Fruit fly (Drosophila melanogaster): ENCODE measurements around the gene CG12716.

CG12716 gene

DNA sequence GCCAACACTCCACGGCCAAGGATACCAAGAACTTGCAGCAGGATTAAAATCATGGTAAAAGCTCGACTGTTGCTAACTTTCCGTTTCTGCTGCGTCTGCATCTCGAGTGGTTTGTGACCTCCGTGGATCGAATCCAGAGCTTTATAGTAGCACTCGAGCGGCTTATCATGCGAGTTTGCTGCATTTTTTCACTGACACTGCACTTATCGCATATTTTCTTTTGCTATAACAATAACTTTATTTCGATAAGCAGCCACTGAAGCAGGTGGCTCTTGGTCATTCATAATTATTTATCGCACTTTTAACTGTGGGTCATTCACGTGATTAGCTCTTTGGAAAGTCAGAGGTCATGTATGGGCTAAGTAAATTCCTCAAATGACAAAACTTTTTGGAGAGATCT, at the start of gene CG12716:
Gene CG12716 (minus strand): TSS at position 101 of the 400 bp plus-strand sequence.
- TF ChIP-seq otp (GFP tag; IDR thresholded peaks at IDR 0.05) (no peak), B-H1 (GFP tag; IDR thresholded peaks at IDR 0.05) (no peak), Pdp1 (GFP tag; optimal IDR thresholded peaks at IDR 0.05) (no peak), Nf-YB (GFP tag; optimal IDR thresholded peaks at IDR 0.05) (no peak), CG33213 (GFP tag; optimal IDR thresholded peaks at IDR 0.05) (no peak), Vsx1 (GFP tag; optimal IDR thresholded peaks at IDR 0.05) (no peak), Nf-YC (tag; optimal IDR thresholded peaks at IDR 0.05) (no peak), CG13894 (tag; optimal IDR thresholded peaks at IDR 0.05) (no peak), TFAM (GFP tag; optimal IDR thresholded peaks at IDR 0.05) (no peak), CG6791 (GFP tag; IDR thresholded peaks at IDR 0.05; ENCODE audit: partially characterized antibody) (no peak), gcm (GFP tag; optimal IDR thresholded peaks at IDR 0.05) (no peak)

DNA sequence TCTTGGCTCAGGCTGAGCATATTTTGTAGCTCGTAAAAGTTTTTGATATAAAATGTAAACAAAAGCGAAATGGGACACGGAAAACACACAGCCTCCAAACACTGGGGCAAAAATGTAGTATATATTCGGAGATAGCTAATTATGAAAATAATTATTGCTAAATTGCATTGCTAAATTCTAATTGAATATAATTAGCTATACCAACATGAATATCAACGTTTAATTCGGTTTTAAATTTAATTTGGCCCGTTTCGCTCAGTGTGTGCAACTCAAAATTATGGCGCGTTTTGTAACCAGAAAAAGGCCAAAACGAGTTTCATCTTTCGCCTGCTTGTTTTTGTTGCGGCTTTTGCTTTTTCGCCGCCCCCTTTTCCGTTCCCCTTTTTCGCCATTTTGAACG, 47.7 kb upstream of the CG12716 start:
- TF ChIP-seq Fer1 (GFP tag; optimal IDR thresholded peaks at IDR 0.05) (peak; percentile 53), CG13624 (GFP tag; optimal IDR thresholded peaks at IDR 0.05) (peak; percentile 38), MESR4 (GFP tag; optimal IDR thresholded peaks at IDR 0.05) (no peak), CG7556 (GFP tag; optimal IDR thresholded peaks at IDR 0.05) (peak; percentile 54), abd-A (tag; optimal IDR thresholded peaks at IDR 0.05) (peak; percentile 66), CG7745 (tag; optimal IDR thresholded peaks at IDR 0.05) (no peak), sqz (GFP tag; optimal IDR thresholded peaks at IDR 0.05) (no peak), tap (tag; optimal IDR thresholded peaks at IDR 0.05) (no peak), CG9797 (GFP tag; optimal IDR thresholded peaks at IDR 0.05) (no peak), CG6689 (GFP tag; IDR thresholded peaks at IDR 0.05) (peak; percentile 25; the same call in 1 of the 2 replicates), Deaf1 (tag; optimal IDR thresholded peaks at IDR 0.05) (no peak), CG15514 (GFP tag; optimal IDR thresholded peaks at IDR 0.05) (peak; percentile 39), dmrt99B (tag; optimal IDR thresholded peaks at IDR 0.05) (peak; percentile 49), crol (GFP tag; IDR thresholded peaks at IDR 0.05) (no peak), CG10209 (GFP tag; optimal IDR thresholded peaks at IDR 0.05) (peak; percentile 18), CG10321 (GFP tag; IDR thresholded peaks at IDR 0.05) (no peak), CG9437 (GFP tag; optimal IDR thresholded peaks at IDR 0.05) (no peak), Ptx1 (GFP tag; IDR thresholded peaks at IDR 0.05) (peak; percentile 50), CG16779 (GFP tag; IDR thresholded peaks at IDR 0.05) (no peak), CG8281 (tag; optimal IDR thresholded peaks at IDR 0.05) (no peak), dysf (GFP tag; IDR thresholded peaks at IDR 0.05) (0 out of 3 replicates have a peak, but pooled peaks have one; percentile 32), slou (GFP tag; optimal IDR thresholded peaks at IDR 0.05) (peak; percentile 15), gem (tag; optimal IDR thresholded peaks at IDR 0.05) (peak; percentile 54), fd102C (GFP tag; optimal IDR thresholded peaks at IDR 0.05) (no peak), scrt (GFP tag; optimal IDR thresholded peaks at IDR 0.05) (peak; percentile 40), CG9876 (GFP tag; optimal IDR thresholded peaks at IDR 0.05) (no peak), CG7786 (GFP tag; optimal IDR thresholded peaks at IDR 0.05) (no peak), Atf6 (GFP tag; IDR thresholded peaks at IDR 0.05) (peak; percentile 49; the same call in 1 of the 2 replicates), CG14014 (GFP tag; IDR thresholded peaks at IDR 0.05) (peak; percentile 42; the same call in 1 of the 2 replicates), Aef1 (GFP tag; IDR thresholded peaks at IDR 0.05) (0 out of 3 replicates have a peak, but pooled peaks have one; percentile 25), zen2 (GFP tag; IDR thresholded peaks at IDR 0.05; ENCODE audit: partially characterized antibody) (no peak), CG7357 (GFP tag; IDR thresholded peaks at IDR 0.05) (no peak), CG13296 (GFP tag; optimal IDR thresholded peaks at IDR 0.05) (peak; percentile 25), Sry-δ (GFP tag; optimal IDR thresholded peaks at IDR 0.05) (no peak), Ada2b (GFP tag; IDR thresholded peaks at IDR 0.05) (peak; percentile 36; the same call in 1 of the 2 replicates), sug (tag; optimal IDR thresholded peaks at IDR 0.05) (peak; percentile 5), lab (GFP tag; optimal IDR thresholded peaks at IDR 0.05) (peak; percentile 69), caup (GFP tag; optimal IDR thresholded peaks at IDR 0.05; ENCODE audit: severe bottlenecking) (peak; percentile 20)
